Fruit fly (Drosophila melanogaster): ENCODE measurements around the gene Taf3.

The Taf3 gene

dm6 chr4:416288-416687 lies 50.3 kb downstream of the Taf3 start (continued):
- no peak for TF ChIP-seq wek (GFP tag; optimal IDR thresholded peaks at IDR 0.05)
- TF ChIP-seq fu2 (GFP tag; optimal IDR thresholded peaks at IDR 0.05), result no peak
- TF ChIP-seq tgo (GFP tag; IDR thresholded peaks at IDR 0.05), result no peak
- no peak for TF ChIP-seq pb (GFP tag; optimal IDR thresholded peaks at IDR 0.05)
- no peak for TF ChIP-seq gro (GFP tag; optimal IDR thresholded peaks at IDR 0.05)
- TF ChIP-seq CG12155 (GFP tag; optimal IDR thresholded peaks at IDR 0.05), result no peak
- no peak for TF ChIP-seq CG4360 (GFP tag; IDR thresholded peaks at IDR 0.05)
- no peak for TF ChIP-seq tup (GFP tag; optimal IDR thresholded peaks at IDR 0.05)
- TF ChIP-seq ssp (GFP tag; IDR thresholded peaks at IDR 0.05), result no peak
- TF ChIP-seq tna (GFP tag; IDR thresholded peaks at IDR 0.05; ENCODE audit: partially characterized antibody), result no peak
- TF ChIP-seq Dfd (GFP tag; optimal IDR thresholded peaks at IDR 0.05), result no peak
- TF ChIP-seq Dad (GFP tag; optimal IDR thresholded peaks at IDR 0.05), result no peak
- TF ChIP-seq C15 (GFP tag; IDR thresholded peaks at IDR 0.05), result no peak
- TF ChIP-seq Drgx (GFP tag; IDR thresholded peaks at IDR 0.05), result no peak
- peak; percentile 74 for TF ChIP-seq Myb (GFP tag; optimal IDR thresholded peaks at IDR 0.05)
- no peak for TF ChIP-seq CG43689 (GFP tag; IDR thresholded peaks at IDR 0.05)
- TF ChIP-seq ato (GFP tag; IDR thresholded peaks at IDR 0.05; ENCODE audit: partially characterized antibody), result no peak
- peak; percentile 86; the same call in 2 of the 3 replicates for TF ChIP-seq CG2199 (GFP tag; IDR thresholded peaks at IDR 0.05)
- TF ChIP-seq Hmx (GFP tag; optimal IDR thresholded peaks at IDR 0.05), result no peak
- peak; percentile 47 for TF ChIP-seq amos (GFP tag; IDR thresholded peaks at IDR 0.05; ENCODE audit: partially characterized antibody)
- no peak for TF ChIP-seq p53 (GFP tag; optimal IDR thresholded peaks at IDR 0.05)
- peak; percentile 26 for TF ChIP-seq CG10979 (tag; optimal IDR thresholded peaks at IDR 0.05)

dm6 chr4:415428-415911 lies 51.2 kb downstream of the Taf3 start:
- TF ChIP-seq Stat92E (GFP tag; optimal IDR thresholded peaks at IDR 0.05) (peak in 1 of 3 experiments; percentile 33), Myb (GFP tag; optimal IDR thresholded peaks at IDR 0.05) (peak; percentile 6), lola (GFP tag; optimal IDR thresholded peaks at IDR 0.05) (peak in 1 of 3 experiments; percentile 38), CG17359 (tag; optimal IDR thresholded peaks at IDR 0.05) (peak; percentile 51), CG17612 (GFP tag; IDR thresholded peaks at IDR 0.05) (peak; percentile 59; the same call in 1 of the 2 replicates)

DNA sequence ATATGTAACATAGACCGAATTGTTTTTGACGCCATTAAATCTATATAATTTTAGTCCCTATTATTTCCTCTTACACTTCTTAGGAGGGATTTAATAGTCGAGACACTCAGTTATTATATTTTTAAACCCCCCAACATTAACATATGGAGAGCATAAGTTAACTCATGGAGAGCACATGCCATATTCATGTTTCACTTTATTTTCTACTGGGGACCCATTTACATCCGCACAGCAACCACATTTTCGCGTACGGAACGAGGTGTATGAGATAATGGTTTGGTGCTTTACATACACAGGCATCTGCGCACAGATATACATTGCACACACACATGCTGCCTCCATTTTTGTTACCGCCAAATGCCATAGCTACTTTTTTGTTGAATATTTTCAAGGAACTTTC lies 55.1 kb downstream of the Taf3 start:
- TF ChIP-seq sens (GFP tag) (no peak), cg (GFP tag; optimal IDR thresholded peaks at IDR 0.05) (peak; percentile 38), CG8290 (GFP tag; optimal IDR thresholded peaks at IDR 0.05) (no peak), CG8290 (tag; optimal IDR thresholded peaks at IDR 0.05) (peak in 1 of 2 experiments; percentile 14), CG18262 (tag; optimal IDR thresholded peaks at IDR 0.05) (peak; percentile 44), CG9437 (GFP tag; optimal IDR thresholded peaks at IDR 0.05) (no peak), D19B (GFP tag; optimal IDR thresholded peaks at IDR 0.05) (peak; percentile 19), row (GFP tag; IDR thresholded peaks at IDR 0.05) (peak; percentile 30; the same call in 1 of the 3 replicates), eve (GFP tag; optimal IDR thresholded peaks at IDR 0.05) (peak in 1 of 2 experiments; percentile 29), ash1 (GFP tag; optimal IDR thresholded peaks at IDR 0.05) (no peak), CG2199 (GFP tag; IDR thresholded peaks at IDR 0.05) (peak; percentile 70; the same call in 1 of the 3 replicates), twi (tag; optimal IDR thresholded peaks at IDR 0.05) (peak; percentile 99)
